Fruit fly (Drosophila melanogaster): Measurements from ENCODE around the gene Capa.
"Not testable (repeated sequence)": the region's sequence is repeated elsewhere in the genome, so short reads cannot be mapped to it uniquely, and the experiment has no call there.

dm6 chr3R:29921916-29922315 is 7.8 kb upstream of the Capa start, which contains the start of gene Jon99Ciii:
- TF ChIP-seq CTCF, CG8478 (optimal IDR thresholded peaks at IDR 0.05): not testable (repeated sequence)

Data from S2 (cell line).